Fruit fly (Drosophila melanogaster) whole organism, adult: ENCODE data around the gene glob1.

ENCODE experiments used
- CG11617 ChIP-seq: fragments of 200-800 bp; sonication (Bioruptor generic); optimal IDR thresholded peaks from 2 replicates; lab custom pipeline; 2017; ENCODE audit warnings: mild to moderate bottlenecking, missing biosample characterization, missing genetic modification reagents, missing genetic modification characterization
- CG12768 ChIP-seq: fragments of 200-800 bp; sonication (Bioruptor generic); optimal IDR thresholded peaks from 2 replicates; lab custom pipeline; 2017; ENCODE audit warnings: missing biosample characterization, missing genetic modification characterization, mild to moderate bottlenecking, moderate library complexity, missing genetic modification reagents
- CG14711 ChIP-seq: fragments of 200-800 bp; sonication (Bioruptor generic); optimal IDR thresholded peaks from 2 replicates; lab custom pipeline; 2018; ENCODE audit warnings: missing biosample characterization, mild to moderate bottlenecking, missing genetic modification characterization, moderate library complexity
- CG1620 ChIP-seq: fragments of 200-800 bp; sonication (Bioruptor generic); optimal IDR thresholded peaks from 2 replicates; lab custom pipeline; 2016; ENCODE audit warnings: missing biosample characterization, missing genetic modification characterization
- CG33017 ChIP-seq: fragments of 200-800 bp; sonication (Bioruptor generic); optimal IDR thresholded peaks from 2 replicates; lab custom pipeline; 2018; ENCODE audit warnings: missing biosample characterization, mild to moderate bottlenecking, missing genetic modification characterization, moderate library complexity
- CG5204 ChIP-seq: fragments of 200-800 bp; sonication (Bioruptor generic); optimal IDR thresholded peaks from 2 replicates; lab custom pipeline; 2016; ENCODE audit warnings: missing biosample characterization, missing genetic modification characterization
- CG7045 ChIP-seq: fragments of 200-800 bp; sonication (Bioruptor generic); optimal IDR thresholded peaks from 2 replicates; lab custom pipeline; 2017; ENCODE audit warnings: missing biosample characterization, mild to moderate bottlenecking, missing genetic modification characterization
- CG7101 ChIP-seq: fragments of 200-800 bp; sonication (Bioruptor generic); optimal IDR thresholded peaks from 2 replicates; lab custom pipeline; 2018; ENCODE audit warnings: missing biosample characterization, mild to moderate bottlenecking, missing genetic modification characterization, moderate library complexity
- Clk ChIP-seq: fragments of 200-800 bp; sonication (Bioruptor generic); optimal IDR thresholded peaks from 2 replicates; lab custom pipeline; 2017; ENCODE audit warnings: missing biosample characterization, missing genetic modification characterization
- Crg-1 ChIP-seq: fragments of 200-800 bp; sonication (Bioruptor generic); optimal IDR thresholded peaks from 2 replicates; lab custom pipeline; 2016; ENCODE audit warnings: missing biosample characterization, missing genetic modification characterization
- Hr96 ChIP-seq: fragments of 200-800 bp; sonication (Bioruptor generic); optimal IDR thresholded peaks from 2 replicates; lab custom pipeline; 2016; ENCODE audit warnings: missing biosample characterization, missing genetic modification characterization
- Mnt ChIP-seq: fragments of 200-800 bp; sonication (Bioruptor generic); optimal IDR thresholded peaks from 2 replicates; lab custom pipeline; 2016; ENCODE audit warnings: missing biosample characterization, mild to moderate bottlenecking, missing genetic modification characterization
- bab1 ChIP-seq: fragments of 200-800 bp; sonication (Bioruptor generic); optimal IDR thresholded peaks from 3 replicates; lab custom pipeline; 2019; ENCODE audit warnings: missing biosample characterization, mild to moderate bottlenecking, missing genetic modification characterization, moderate library complexity
- cic ChIP-seq: fragments of 200-800 bp; sonication (Bioruptor generic); optimal IDR thresholded peaks from 2 replicates; lab custom pipeline; 2017; ENCODE audit warnings: missing biosample characterization, mild to moderate bottlenecking, missing genetic modification characterization, moderate library complexity
- cnc ChIP-seq, 2 experiments: fragments of >200 bp; optimal IDR thresholded peaks; 2 replicates each; lab custom pipeline; 2017
- kay ChIP-seq: fragments of 200-800 bp; sonication (Bioruptor generic); peaks from one replicate; lab custom pipeline; 2016; ENCODE audit warnings: missing biosample characterization, missing genetic modification characterization, borderline replicate concordance
- ovo ChIP-seq: fragments of 200-800 bp; sonication (Bioruptor generic); optimal IDR thresholded peaks from 2 replicates; lab custom pipeline; 2016; ENCODE audit warnings: missing biosample characterization, missing genetic modification characterization
- pad ChIP-seq: fragments of 200-800 bp; sonication (Bioruptor generic); optimal IDR thresholded peaks from 3 replicates; lab custom pipeline; 2017; ENCODE audit warnings: missing biosample characterization, missing genetic modification characterization, mild to moderate bottlenecking, moderate library complexity, missing genetic modification reagents
- tj ChIP-seq: fragments of 200-800 bp; sonication (Bioruptor generic); optimal IDR thresholded peaks from 3 replicates; lab custom pipeline; 2017; ENCODE audit warnings: missing biosample characterization, mild to moderate bottlenecking, missing genetic modification characterization, moderate library complexity
- toe ChIP-seq: fragments of 200-800 bp; sonication (Bioruptor generic); optimal IDR thresholded peaks from 2 replicates; lab custom pipeline; 2016; ENCODE audit warnings: missing biosample characterization, missing genetic modification characterization

glob1 gene

dm6 chr3R:15922622-15923574 is 18.5 kb upstream of the glob1 start:
- TF ChIP-seq cnc (optimal IDR thresholded peaks at IDR 0.05; lab: Kevin White, UChicago): no peak
- TF ChIP-seq bab1 (GFP tag; lab: Kevin White, UChicago): no peak

- TF ChIP-seq Mnt (no peak), kay (no peak), CG33017 (tag; lab: Kevin White, UChicago) (no peak), ovo (GFP tag; lab: Kevin White, UChicago) (no peak), CG12768 (GFP tag; lab: Kevin White, UChicago) (no peak), CG7101 (tag; lab: Kevin White, UChicago) (no peak), cic (no peak), CG14711 (tag; lab: Kevin White, UChicago) (no peak), bab1 (GFP tag; lab: Kevin White, UChicago) (no peak), Hr96 (GFP tag; lab: Kevin White, UChicago) (no peak), CG5204 (no peak), Crg-1 (no peak), CG7045 (GFP tag; lab: Kevin White, UChicago) (no peak), CG11617 (GFP tag; lab: Kevin White, UChicago) (no peak), cnc (optimal IDR thresholded peaks at IDR 0.05; lab: Kevin White, UChicago) (no peak), Clk (no peak)
These were observed 17.3 kb upstream of the glob1 start for dm6 chr3R:15921747-15922146.

dm6 chr3R:15920751-15921156 is 16.3 kb upstream of the glob1 start, which contains the start of gene Fbxl7:
Gene Fbxl7 (plus strand): TSS chr3R:15920898.
- TF ChIP-seq Hr96 (GFP tag; lab: Kevin White, UChicago) (no peak), toe (GFP tag; lab: Kevin White, UChicago) (no peak), bab1 (GFP tag; lab: Kevin White, UChicago) (no peak)

dm6 chr3R:15920229-15920533 is 15.7 kb upstream of the glob1 start:
- TF ChIP-seq tj: no peak
- no peak for TF ChIP-seq cic
- TF ChIP-seq cnc (optimal IDR thresholded peaks at IDR 0.05; lab: Kevin White, UChicago): no peak
- TF ChIP-seq CG7101 (tag; lab: Kevin White, UChicago): no peak
- TF ChIP-seq pad (GFP tag; lab: Kevin White, UChicago): no peak
- TF ChIP-seq CG33017 (tag; lab: Kevin White, UChicago): no peak
- no peak for TF ChIP-seq CG5204
- TF ChIP-seq Clk: no peak
- TF ChIP-seq CG7045 (GFP tag; lab: Kevin White, UChicago): no peak
- no peak for TF ChIP-seq kay
- TF ChIP-seq CG1620 (GFP tag; lab: Kevin White, UChicago): no peak
- no peak for TF ChIP-seq ovo (GFP tag; lab: Kevin White, UChicago)
- TF ChIP-seq Mnt: no peak
- no peak for TF ChIP-seq toe (GFP tag; lab: Kevin White, UChicago)
- TF ChIP-seq Crg-1: no peak
- TF ChIP-seq bab1 (GFP tag; lab: Kevin White, UChicago): no peak
- TF ChIP-seq CG11617 (GFP tag; lab: Kevin White, UChicago): no peak
- no peak for TF ChIP-seq CG12768 (GFP tag; lab: Kevin White, UChicago)
- TF ChIP-seq CG14711 (tag; lab: Kevin White, UChicago): no peak
- no peak for TF ChIP-seq Hr96 (GFP tag; lab: Kevin White, UChicago)

- no peak for TF ChIP-seq CG7101 (tag; lab: Kevin White, UChicago)
- TF ChIP-seq ovo (GFP tag; lab: Kevin White, UChicago): no peak
- TF ChIP-seq CG12768 (GFP tag; lab: Kevin White, UChicago): no peak
- TF ChIP-seq bab1 (GFP tag; lab: Kevin White, UChicago): no peak
- TF ChIP-seq kay: no peak
- TF ChIP-seq CG1620 (GFP tag; lab: Kevin White, UChicago): no peak
- TF ChIP-seq toe (GFP tag; lab: Kevin White, UChicago): no peak
- TF ChIP-seq CG7045 (GFP tag; lab: Kevin White, UChicago): no peak
- TF ChIP-seq CG5204: no peak
- TF ChIP-seq CG33017 (tag; lab: Kevin White, UChicago): no peak
These were observed 15.2 kb upstream of the glob1 start for dm6 chr3R:15919367-15920228.

dm6 chr3R:15917907-15918306 is 13.5 kb upstream of the glob1 start, which contains the start of gene CG45105:
Gene CG45105 (minus strand): TSS chr3R:15918007.
- TF ChIP-seq CG7045 (GFP tag; lab: Kevin White, UChicago) (no peak), CG7101 (tag; lab: Kevin White, UChicago) (no peak), CG11617 (GFP tag; lab: Kevin White, UChicago) (no peak), bab1 (GFP tag; lab: Kevin White, UChicago) (no peak), kay (no peak), CG5204 (no peak), pad (GFP tag; lab: Kevin White, UChicago) (no peak), cic (no peak), cnc (optimal IDR thresholded peaks at IDR 0.05; lab: Kevin White, UChicago) (no peak)
